Worm (Caenorhabditis elegans): ENCODE data around the gene dhs-22.

ce11 chrV:14428865-14429264 lies 7.6 kb upstream of the dhs-22 start, which contains the start of gene F23B12.1:
- no peak for TF ChIP-seq pqm-1 (tag; optimal IDR thresholded peaks at IDR 0.05)
- TF ChIP-seq elt-3 (tag; optimal IDR thresholded peaks at IDR 0.05) = no peak
- no peak for TF ChIP-seq xbp-1 (tag; optimal IDR thresholded peaks at IDR 0.05)
- TF ChIP-seq ztf-4 (tag; optimal IDR thresholded peaks at IDR 0.05) = no peak
